Worm (Caenorhabditis elegans) whole organism, L3 larva: ENCODE data around the gene lelo-3.

Experiments used
- ceh-16 ChIP-seq: sonication (generic microtip); optimal IDR thresholded peaks from 2 replicates; lab custom pipeline; 2017; ENCODE audit warnings: missing biosample characterization, missing genetic modification characterization
- ceh-28 ChIP-seq: fragments of 150-350 bp; optimal IDR thresholded peaks from 2 replicates; lab custom pipeline; 2014; ENCODE audit warnings: missing biosample characterization, missing genetic modification reagents, missing genetic modification characterization
- egl-5 ChIP-seq: fragments of 150-350 bp; optimal IDR thresholded peaks from 2 replicates; lab custom pipeline; 2017; ENCODE audit warnings: missing biosample characterization, missing genetic modification reagents, missing genetic modification characterization, inconsistent platforms
- elt-2 ChIP-seq: sonication (generic microtip); optimal IDR thresholded peaks from 2 replicates; lab custom pipeline; 2016; ENCODE audit warnings: missing genetic modification reagents, mild to moderate bottlenecking, missing genetic modification characterization, missing compliant biosample characterization
- fos-1 ChIP-seq: fragments of 150-350 bp; optimal IDR thresholded peaks from 2 replicates; lab custom pipeline; 2014; ENCODE audit warnings: missing biosample characterization, missing genetic modification characterization
- mdl-1 ChIP-seq: fragments of 150-350 bp; optimal IDR thresholded peaks from 2 replicates; lab custom pipeline; 2014; ENCODE audit warnings: missing biosample characterization, missing genetic modification characterization
- nhr-11 ChIP-seq: fragments of 150-350 bp; optimal IDR thresholded peaks from 2 replicates; lab custom pipeline; 2014; ENCODE audit warnings: missing biosample characterization, missing genetic modification characterization
- nhr-43 ChIP-seq: sonication (generic microtip); optimal IDR thresholded peaks from 2 replicates; lab custom pipeline; 2016; ENCODE audit warnings: mild to moderate bottlenecking, missing genetic modification characterization, missing compliant biosample characterization; ENCODE audit not compliant: poor library complexity, severe bottlenecking
- skn-1 ChIP-seq: fragments of 150-350 bp; optimal IDR thresholded peaks from 2 replicates; lab custom pipeline; 2014; ENCODE audit warnings: missing biosample characterization, missing genetic modification characterization
- snpc-4 ChIP-seq: fragments of 150-350 bp; optimal IDR thresholded peaks from 2 replicates; lab custom pipeline; 2014; ENCODE audit warnings: missing biosample characterization, missing genetic modification characterization

DNA sequence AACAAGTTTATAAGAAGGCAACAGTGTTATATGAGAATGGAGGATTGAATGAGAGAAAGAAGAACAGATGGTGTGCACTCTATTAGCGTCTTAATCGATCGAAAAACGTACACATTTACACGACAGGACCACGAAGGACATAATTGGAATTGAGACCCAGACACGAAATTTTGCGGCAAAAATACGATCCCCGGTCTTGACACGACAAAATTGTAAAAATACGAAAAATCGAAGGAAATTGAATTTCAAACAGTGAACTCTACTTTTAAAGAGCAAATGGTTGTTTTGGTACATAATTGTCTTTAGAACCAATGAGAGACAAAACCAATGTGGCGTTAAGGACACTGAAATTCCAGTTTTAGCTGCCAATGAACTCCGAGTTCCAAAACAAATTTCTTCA lies at the start of gene lelo-3:
- no peak for TF ChIP-seq ceh-28 (tag; lab: Kevin White, UChicago)
- no peak for TF ChIP-seq mdl-1 (tag; lab: Kevin White, UChicago)
- no peak for TF ChIP-seq egl-5 (tag; lab: Kevin White, UChicago)
- TF ChIP-seq fos-1 (tag; lab: Kevin White, UChicago) = no peak
- no peak for TF ChIP-seq nhr-11 (tag; lab: Kevin White, UChicago)
- TF ChIP-seq elt-2 = no peak
- no peak for TF ChIP-seq ceh-16
- no peak for TF ChIP-seq skn-1 (tag; lab: Kevin White, UChicago)
- TF ChIP-seq nhr-43 (tag; lab: Kevin White, UChicago) = no peak
- TF ChIP-seq snpc-4 (tag; lab: Kevin White, UChicago) = no peak
